Worm (Caenorhabditis elegans): ENCODE measurements around the gene irld-18.

- TF ChIP-seq pha-4 (tag; optimal IDR thresholded peaks at IDR 0.05) (no peak), nhr-11 (tag; optimal IDR thresholded peaks at IDR 0.05) (no peak), hlh-30 (tag; optimal IDR thresholded peaks at IDR 0.05; ENCODE audit: insufficient read depth) (no peak), pat-9 (tag; optimal IDR thresholded peaks at IDR 0.05) (no peak), sdc-2 (tag; optimal IDR thresholded peaks at IDR 0.05) (no peak), elt-2 (tag; optimal IDR thresholded peaks at IDR 0.05) (no peak), unc-3 (GFP tag; conservative IDR thresholded peaks at IDR 0.05) (no peak), unc-3 (tag; optimal IDR thresholded peaks at IDR 0.05) (no peak)
These were observed 36.2 kb upstream of the irld-18 start for ce11 chrIV:14617059-14617458.
